Worm (Caenorhabditis elegans) whole organism, midembryonic: ENCODE measurements around the gene C36B7.2.

Experiments
- T22C8.4 ChIP-seq: fragments of 200-800 bp; sonication (Bioruptor generic); IDR thresholded peaks from 2 replicates; pipeline ENCODE4 v1.3.6; 2022; ENCODE audit warnings: missing genetic modification characterization, missing compliant biosample characterization
- cog-1 ChIP-seq: sonication (generic microtip); optimal IDR thresholded peaks from 2 replicates; lab custom pipeline; 2016; ENCODE audit warnings: missing genetic modification characterization, missing compliant biosample characterization
- flt-1 ChIP-seq: fragments of 200-800 bp; sonication (Bioruptor generic); IDR thresholded peaks from 2 replicates; pipeline ENCODE4 v1.3.6; 2022; ENCODE audit warnings: missing genetic modification characterization, missing compliant biosample characterization
- klf-2 ChIP-seq: fragments of 200-800 bp; sonication (Bioruptor generic); conservative IDR thresholded peaks from 2 replicates; pipeline ENCODE4 v1.3.6; 2022; ENCODE audit warnings: missing genetic modification reagents, missing genetic modification characterization, missing compliant biosample characterization
- med-1 ChIP-seq: sonication (generic microtip); optimal IDR thresholded peaks from 2 replicates; lab custom pipeline; 2017; ENCODE audit warnings: missing genetic modification characterization, mild to moderate bottlenecking, missing compliant biosample characterization, antibody characterized with exemption, missing genetic modification reagents; ENCODE audit not compliant: insufficient read depth
- ref-1 ChIP-seq: fragments of 200-800 bp; sonication (Bioruptor generic); conservative IDR thresholded peaks from 2 replicates; pipeline ENCODE4 v1.3.6; 2022; ENCODE audit warnings: missing genetic modification reagents, missing genetic modification characterization, missing compliant biosample characterization
- tab-1 ChIP-seq: fragments of 200-800 bp; sonication (Bioruptor generic); IDR thresholded peaks from 2 replicates; pipeline ENCODE4 v1.3.6; 2022; ENCODE audit warnings: missing genetic modification characterization, missing compliant biosample characterization
- ztf-23 ChIP-seq: fragments of 200-800 bp; sonication (Bioruptor generic); IDR thresholded peaks from 2 replicates; pipeline ENCODE4 v1.3.6; 2022; ENCODE audit warnings: missing genetic modification reagents, missing genetic modification characterization, missing compliant biosample characterization
- ztf-29 ChIP-seq: fragments of 200-800 bp; sonication (Bioruptor generic); IDR thresholded peaks from 2 replicates; pipeline ENCODE4 v1.3.6; 2022; ENCODE audit warnings: missing genetic modification reagents, missing genetic modification characterization, missing compliant biosample characterization

ce11 chrX:7075250-7075649, 31.0 kb upstream of the C36B7.2 start, which contains the start of gene B0403.6:
- TF ChIP-seq med-1 (GFP tag; lab: Kevin White, UChicago): no peak
- no peak for TF ChIP-seq flt-1 (GFP tag; lab: Robert Waterston, UW)
- TF ChIP-seq klf-2 (GFP tag; lab: Robert Waterston, UW): no peak
- TF ChIP-seq T22C8.4 (GFP tag; lab: Robert Waterston, UW): no peak
- TF ChIP-seq tab-1 (GFP tag; lab: Robert Waterston, UW): no peak
- TF ChIP-seq ref-1 (GFP tag; lab: Robert Waterston, UW): no peak
- no peak for TF ChIP-seq ztf-23
- no peak for TF ChIP-seq ztf-29 (GFP tag; lab: Robert Waterston, UW)
- TF ChIP-seq cog-1 (tag; lab: Kevin White, UChicago): no peak
